Fruit fly (Drosophila melanogaster) whole organism, embryonic: ENCODE results near the gene dsf.

Source experiments
- Antp ChIP-seq: fragments of 200-800 bp; sonication (Bioruptor generic); optimal IDR thresholded peaks from 3 replicates; lab custom pipeline; 2016; ENCODE audit warnings: missing biosample characterization, missing genetic modification characterization
- BEAF-32 ChIP-seq: fragments of 200-800 bp; sonication (Bioruptor generic); optimal IDR thresholded peaks from 3 replicates; lab custom pipeline; 2017; ENCODE audit warnings: missing biosample characterization, missing genetic modification characterization, mild to moderate bottlenecking, moderate library complexity, missing genetic modification reagents
- CG16813 ChIP-seq: fragments of 200-800 bp; sonication (Bioruptor generic); IDR thresholded peaks from 3 replicates; pipeline ENCODE4 v1.3.6; 2022; ENCODE audit warnings: missing biosample characterization, missing genetic modification characterization; ENCODE audit not compliant: partially characterized antibody
- CG17385 ChIP-seq: fragments of 200-800 bp; sonication (Bioruptor generic); optimal IDR thresholded peaks from 3 replicates; lab custom pipeline; 2018; ENCODE audit warnings: missing biosample characterization, mild to moderate bottlenecking, missing genetic modification characterization
- CG17802 ChIP-seq: fragments of 200-800 bp; sonication (Bioruptor generic); optimal IDR thresholded peaks from 2 replicates; lab custom pipeline; 2018; ENCODE audit warnings: missing biosample characterization, mild to moderate bottlenecking, missing genetic modification characterization, moderate library complexity
- CG2129 ChIP-seq: fragments of 200-800 bp; sonication (Bioruptor generic); IDR thresholded peaks from 2 replicates; pipeline ENCODE4 v1.3.6; 2022; ENCODE audit warnings: missing biosample characterization, missing genetic modification characterization; ENCODE audit not compliant: partially characterized antibody
- CG42726 ChIP-seq: fragments of 200-800 bp; sonication (Bioruptor generic); IDR thresholded peaks from 2 replicates; pipeline ENCODE4 v1.3.6; 2022; ENCODE audit warnings: missing biosample characterization, missing genetic modification characterization; ENCODE audit not compliant: partially characterized antibody
- CG4424 ChIP-seq: fragments of 200-800 bp; sonication (Bioruptor generic); optimal IDR thresholded peaks from 3 replicates; lab custom pipeline; 2016; ENCODE audit warnings: missing biosample characterization, missing genetic modification characterization
- CG4707 ChIP-seq: fragments of 200-800 bp; sonication (Bioruptor generic); optimal IDR thresholded peaks from 2 replicates; lab custom pipeline; 2018; ENCODE audit warnings: missing biosample characterization, mild to moderate bottlenecking, missing genetic modification characterization, moderate library complexity
- CG7372 ChIP-seq: fragments of 200-800 bp; sonication (Bioruptor generic); IDR thresholded peaks from 2 replicates; pipeline ENCODE4 v1.3.6; 2022; ENCODE audit warnings: missing biosample characterization, missing genetic modification characterization
- CG9609 ChIP-seq: fragments of 200-800 bp; sonication (Bioruptor generic); optimal IDR thresholded peaks from 3 replicates; lab custom pipeline; 2016; ENCODE audit warnings: missing biosample characterization, missing genetic modification characterization
- Chrac-16 ChIP-seq: fragments of 200-800 bp; sonication (Bioruptor generic); optimal IDR thresholded peaks from 3 replicates; lab custom pipeline; 2016; ENCODE audit warnings: missing biosample characterization, missing genetic modification characterization
- D ChIP-seq, 2 experiments: fragments of 200-800 bp in 1 of 2; fragments of >200 bp in 1 of 2; sonication (Bioruptor generic) in 1 of 2; optimal IDR thresholded peaks; 2 replicates in 1 of 2; 3 replicates in 1 of 2; lab custom pipeline; 2017; ENCODE audit warnings: mild to moderate bottlenecking in 1 of 2, missing biosample characterization in 1 of 2, missing genetic modification characterization in 1 of 2, missing genetic modification reagents in 1 of 2
- Dip3 ChIP-seq: fragments of 200-800 bp; sonication (Bioruptor generic); optimal IDR thresholded peaks from 3 replicates; lab custom pipeline; 2016; ENCODE audit warnings: missing biosample characterization, missing genetic modification characterization
- Drgx ChIP-seq: fragments of 200-800 bp; sonication (Bioruptor generic); IDR thresholded peaks from 2 replicates; pipeline ENCODE4 v1.3.6; 2022; ENCODE audit warnings: missing biosample characterization, missing genetic modification characterization
- Hmx ChIP-seq: fragments of 200-800 bp; sonication (Bioruptor generic); optimal IDR thresholded peaks from 2 replicates; lab custom pipeline; 2016; ENCODE audit warnings: missing biosample characterization, missing genetic modification characterization
- Hr78 ChIP-seq, 2 experiments: fragments of 200-800 bp in 1 of 2; fragments of >200 bp in 1 of 2; sonication (Bioruptor generic) in 1 of 2; optimal IDR thresholded peaks; 2 replicates each; lab custom pipeline; 2017 to 2019; ENCODE audit warnings: missing biosample characterization in 2 of 2, missing genetic modification characterization in 2 of 2, mild to moderate bottlenecking in 1 of 2, moderate library complexity in 1 of 2
- Lim3 ChIP-seq: fragments of 200-800 bp; sonication (Bioruptor generic); IDR thresholded peaks from 2 replicates; pipeline ENCODE4 v1.3.6; 2022; ENCODE audit warnings: missing biosample characterization, missing genetic modification characterization
- MBD-R2 ChIP-seq: fragments of 200-800 bp; sonication (Bioruptor generic); IDR thresholded peaks from 2 replicates; pipeline ENCODE4 v1.3.6; 2022; ENCODE audit warnings: missing biosample characterization, missing genetic modification characterization
- Max ChIP-seq: fragments of 200-800 bp; sonication (Bioruptor generic); optimal IDR thresholded peaks from 2 replicates; lab custom pipeline; 2016; ENCODE audit warnings: missing biosample characterization, mild to moderate bottlenecking, missing genetic modification characterization
- Neu2 ChIP-seq: fragments of 200-800 bp; sonication (Bioruptor generic); optimal IDR thresholded peaks from 3 replicates; lab custom pipeline; 2016; ENCODE audit warnings: missing biosample characterization, missing genetic modification characterization, borderline replicate concordance
- Sox102F ChIP-seq: fragments of 200-800 bp; sonication (Bioruptor generic); optimal IDR thresholded peaks from 2 replicates; lab custom pipeline; 2018; ENCODE audit warnings: missing biosample characterization, mild to moderate bottlenecking, missing genetic modification characterization, moderate library complexity
- Stat92E ChIP-seq, 3 experiments: fragments of >200 bp in 2 of 3; fragments of 200-800 bp in 1 of 3; sonication (Bioruptor generic) in 1 of 3; optimal IDR thresholded peaks; 2 replicates each; lab custom pipeline; 2017 to 2019; ENCODE audit warnings: missing biosample characterization in 3 of 3, missing genetic modification characterization in 3 of 3, mild to moderate bottlenecking in 1 of 3, moderate library complexity in 1 of 3
- Tbp ChIP-seq: fragments of >200 bp; optimal IDR thresholded peaks from 2 replicates; lab custom pipeline; 2018; ENCODE audit warnings: missing biosample characterization, missing genetic modification characterization
- Xbp1 ChIP-seq: fragments of 200-800 bp; sonication (Bioruptor generic); optimal IDR thresholded peaks from 3 replicates; lab custom pipeline; 2016; ENCODE audit warnings: missing biosample characterization, mild to moderate bottlenecking, missing genetic modification characterization
- Xrp1 ChIP-seq: fragments of 200-800 bp; sonication (Bioruptor generic); IDR thresholded peaks from 2 replicates; pipeline ENCODE4 v1.3.6; 2022; ENCODE audit warnings: missing biosample characterization, missing genetic modification characterization
- dysf ChIP-seq: fragments of 200-800 bp; sonication (Bioruptor generic); IDR thresholded peaks from 3 replicates; pipeline ENCODE4 v1.3.6; 2022; ENCODE audit warnings: missing biosample characterization, missing genetic modification characterization
- gsb-n ChIP-seq: fragments of 200-800 bp; sonication (Bioruptor generic); optimal IDR thresholded peaks from 3 replicates; lab custom pipeline; 2018; ENCODE audit warnings: missing biosample characterization, mild to moderate bottlenecking, missing genetic modification characterization
- lola ChIP-seq, 3 experiments: fragments of >200 bp in 2 of 3; fragments of 200-800 bp in 1 of 3; sonication (Bioruptor generic) in 1 of 3; optimal IDR thresholded peaks; 2 replicates each; lab custom pipeline; 2017 to 2019; ENCODE audit warnings: missing biosample characterization in 3 of 3, missing genetic modification characterization in 3 of 3, mild to moderate bottlenecking in 1 of 3, moderate library complexity in 1 of 3
- mirr ChIP-seq: fragments of 200-800 bp; sonication (Bioruptor generic); optimal IDR thresholded peaks from 3 replicates; lab custom pipeline; 2018; ENCODE audit warnings: missing biosample characterization, mild to moderate bottlenecking, missing genetic modification characterization
- nom ChIP-seq: fragments of 200-800 bp; sonication (Bioruptor generic); optimal IDR thresholded peaks from 2 replicates; lab custom pipeline; 2017; ENCODE audit warnings: missing biosample characterization, missing genetic modification characterization, mild to moderate bottlenecking, moderate library complexity, missing genetic modification reagents
- org-1 ChIP-seq: fragments of 200-800 bp; sonication (Bioruptor generic); optimal IDR thresholded peaks from 2 replicates; lab custom pipeline; 2017; ENCODE audit warnings: missing biosample characterization, missing genetic modification characterization
- pnt ChIP-seq: fragments of 200-800 bp; sonication (Bioruptor generic); optimal IDR thresholded peaks from 3 replicates; lab custom pipeline; 2016; ENCODE audit warnings: missing biosample characterization, missing genetic modification characterization
- pzg ChIP-seq: fragments of 200-800 bp; sonication (Bioruptor generic); optimal IDR thresholded peaks from 3 replicates; lab custom pipeline; 2018; ENCODE audit warnings: missing biosample characterization, mild to moderate bottlenecking, missing genetic modification characterization, moderate library complexity
- row ChIP-seq: fragments of 200-800 bp; sonication (Bioruptor generic); IDR thresholded peaks from 3 replicates; pipeline ENCODE4 v1.3.6; 2022; ENCODE audit warnings: missing biosample characterization, missing genetic modification characterization
- salm ChIP-seq: fragments of 200-800 bp; sonication (Bioruptor generic); optimal IDR thresholded peaks from 2 replicates; lab custom pipeline; 2018; ENCODE audit warnings: missing biosample characterization, mild to moderate bottlenecking, missing genetic modification characterization
- scrt ChIP-seq: fragments of 200-800 bp; sonication (Bioruptor generic); optimal IDR thresholded peaks from 2 replicates; lab custom pipeline; 2018; ENCODE audit warnings: missing biosample characterization, mild to moderate bottlenecking, missing genetic modification characterization, moderate library complexity
- sens ChIP-seq: fragments of 200-800 bp; sonication (Bioruptor generic); peaks from one replicate; lab custom pipeline; 2016; ENCODE audit warnings: missing biosample characterization, missing genetic modification characterization
- sisA ChIP-seq: fragments of 200-800 bp; sonication (Bioruptor generic); IDR thresholded peaks from 2 replicates; pipeline ENCODE4 v1.3.6; 2022; ENCODE audit warnings: missing biosample characterization, missing genetic modification characterization
- slbo ChIP-seq: fragments of 200-800 bp; sonication (Bioruptor generic); IDR thresholded peaks from 2 replicates; pipeline ENCODE4 v1.3.6; 2022; ENCODE audit warnings: missing biosample characterization, missing genetic modification characterization
- sna ChIP-seq: fragments of 200-800 bp; sonication (Bioruptor generic); IDR thresholded peaks from 2 replicates; pipeline ENCODE4 v1.3.6; 2022; ENCODE audit warnings: missing biosample characterization, missing genetic modification characterization; ENCODE audit not compliant: partially characterized antibody
- sqz ChIP-seq: fragments of 200-800 bp; sonication (Bioruptor generic); optimal IDR thresholded peaks from 3 replicates; lab custom pipeline; 2018; ENCODE audit warnings: missing biosample characterization, mild to moderate bottlenecking, missing genetic modification characterization
- tap ChIP-seq: fragments of 200-800 bp; optimal IDR thresholded peaks from 3 replicates; lab custom pipeline; 2019; ENCODE audit warnings: missing biosample characterization, mild to moderate bottlenecking, missing genetic modification characterization, moderate library complexity
- trem ChIP-seq: fragments of 200-800 bp; optimal IDR thresholded peaks from 3 replicates; lab custom pipeline; 2019; ENCODE audit warnings: missing biosample characterization, mild to moderate bottlenecking, missing genetic modification characterization, moderate library complexity
- twi ChIP-seq: fragments of 200-800 bp; optimal IDR thresholded peaks from 2 replicates; lab custom pipeline; 2019; ENCODE audit warnings: missing biosample characterization, mild to moderate bottlenecking, missing genetic modification characterization, moderate library complexity
- yki ChIP-seq: fragments of >200 bp; optimal IDR thresholded peaks from 3 replicates; lab custom pipeline; 2018
- zf30C ChIP-seq: fragments of 200-800 bp; sonication (Bioruptor generic); optimal IDR thresholded peaks from 3 replicates; lab custom pipeline; 2018; ENCODE audit warnings: missing biosample characterization, mild to moderate bottlenecking, missing genetic modification characterization
- zfh1 ChIP-seq: fragments of 200-800 bp; sonication (Bioruptor generic); IDR thresholded peaks from 3 replicates; pipeline ENCODE4 v1.3.6; 2022; ENCODE audit warnings: missing biosample characterization, missing genetic modification characterization

Gene dsf

DNA sequence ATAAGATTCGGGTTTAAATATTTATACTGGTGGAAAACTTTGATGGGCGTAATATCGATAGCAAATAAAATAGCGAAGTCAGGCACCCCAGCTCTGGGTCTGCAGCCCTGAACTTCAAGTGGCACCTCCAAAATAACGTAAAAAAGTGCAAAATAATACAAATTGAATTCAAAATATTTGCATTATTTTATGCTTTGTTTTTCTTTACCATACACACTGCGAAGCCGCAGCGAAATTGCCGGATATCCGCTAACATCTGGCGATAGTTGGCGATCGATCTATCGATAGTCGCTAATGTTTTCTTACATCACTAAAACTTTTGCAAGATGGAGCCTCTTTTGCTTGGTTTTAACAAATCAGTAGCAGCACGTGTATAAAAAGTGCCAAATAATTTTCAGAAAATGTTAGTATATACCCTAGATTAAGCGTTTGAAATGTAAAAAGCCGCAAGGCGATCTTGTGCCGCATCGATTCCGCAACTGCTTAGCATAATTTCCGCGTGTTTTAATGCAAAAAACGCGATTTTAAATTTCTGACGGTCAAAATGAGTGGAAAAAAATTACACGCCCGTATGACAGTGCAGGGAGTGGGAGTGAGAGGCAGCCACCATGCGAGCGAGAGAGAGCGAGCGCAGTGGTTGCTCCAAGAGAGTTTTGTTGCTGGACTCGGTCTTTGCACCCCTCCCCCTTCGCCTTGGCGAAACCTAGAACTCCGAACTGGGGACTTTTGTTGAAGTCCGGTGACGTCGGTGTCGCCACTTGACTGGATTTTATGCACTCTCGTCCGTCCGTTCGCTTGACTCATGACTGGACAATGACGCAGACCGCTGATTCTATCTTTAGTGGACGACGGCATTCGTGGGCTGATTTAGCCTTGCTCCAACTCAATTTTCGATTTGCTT lies 55.9 kb downstream of the dsf start, which contains the start of gene eIF4A (continued):
- no peak for TF ChIP-seq Drgx (GFP tag; lab: Robert Waterston, UW)
- no peak for TF ChIP-seq sna
- TF ChIP-seq CG16813 (GFP tag; lab: Robert Waterston, UW) = no peak
- no peak for TF ChIP-seq CG7372 (GFP tag; lab: Robert Waterston, UW)
- TF ChIP-seq Dip3 (GFP tag; lab: Kevin White, UChicago) = no peak
- no peak for TF ChIP-seq slbo (GFP tag; lab: Robert Waterston, UW)
- no peak for TF ChIP-seq D (optimal IDR thresholded peaks at IDR 0.05; lab: Kevin White, UChicago)
- TF ChIP-seq D (GFP tag; optimal IDR thresholded peaks at IDR 0.05; lab: Kevin White, UChicago) = no peak
- TF ChIP-seq Stat92E (GFP tag; optimal IDR thresholded peaks at IDR 0.05; lab: Kevin White, UChicago) = peak in 1 of 3 experiments; percentile 2
- no peak for TF ChIP-seq zf30C (GFP tag; lab: Kevin White, UChicago)
- no peak for TF ChIP-seq CG2129 (GFP tag; lab: Robert Waterston, UW)
- no peak for TF ChIP-seq CG17802 (tag; lab: Kevin White, UChicago)
- TF ChIP-seq row (GFP tag; lab: Robert Waterston, UW) = no peak
- TF ChIP-seq CG9609 = peak; percentile 18
- peak; percentile 57 for TF ChIP-seq trem (tag; lab: Kevin White, UChicago)
- TF ChIP-seq yki (lab: Kevin White, UChicago) = peak; percentile 61
- no peak for TF ChIP-seq Neu2 (GFP tag; lab: Kevin White, UChicago)
- no peak for TF ChIP-seq dysf
- no peak for TF ChIP-seq MBD-R2 (GFP tag; lab: Robert Waterston, UW)
- TF ChIP-seq Max (GFP tag; lab: Kevin White, UChicago) = peak; percentile 50
- no peak for TF ChIP-seq Xbp1
- peak; percentile 67 for TF ChIP-seq nom (GFP tag; lab: Kevin White, UChicago)
- peak; percentile 16 for TF ChIP-seq CG17385 (GFP tag; lab: Kevin White, UChicago)
- TF ChIP-seq mirr (GFP tag; lab: Kevin White, UChicago) = peak; percentile 40
- no peak for TF ChIP-seq pnt (GFP tag; lab: Kevin White, UChicago)
- peak; percentile 52 for TF ChIP-seq salm (tag; lab: Kevin White, UChicago)
- peak; percentile 19 for TF ChIP-seq tap (tag; lab: Kevin White, UChicago)
- TF ChIP-seq zfh1 (GFP tag; lab: Robert Waterston, UW) = no peak
- TF ChIP-seq BEAF-32 = peak; percentile 96
- peak; percentile 75 for TF ChIP-seq sqz
- no peak for TF ChIP-seq Hr78 (GFP tag; optimal IDR thresholded peaks at IDR 0.05; lab: Kevin White, UChicago)
- TF ChIP-seq Chrac-16 (GFP tag; lab: Kevin White, UChicago) = no peak
- peak; percentile 71 for TF ChIP-seq pzg
- TF ChIP-seq Antp = no peak
- no peak for TF ChIP-seq Lim3 (GFP tag; lab: Robert Waterston, UW)
- peak; percentile 84 for TF ChIP-seq sens (GFP tag; lab: Kevin White, UChicago)
- no peak for TF ChIP-seq Sox102F
- TF ChIP-seq CG42726 (GFP tag; lab: Robert Waterston, UW) = no peak
- peak in 1 of 3 experiments; percentile 29 for TF ChIP-seq lola (GFP tag; optimal IDR thresholded peaks at IDR 0.05; lab: Kevin White, UChicago)
- TF ChIP-seq scrt (GFP tag; lab: Kevin White, UChicago) = no peak
- no peak for TF ChIP-seq CG4424 (GFP tag; lab: Kevin White, UChicago)
- TF ChIP-seq Xrp1 = no peak
- TF ChIP-seq org-1 = peak; percentile 16
- TF ChIP-seq gsb-n (tag; lab: Kevin White, UChicago) = no peak
- TF ChIP-seq Hmx (GFP tag; lab: Kevin White, UChicago) = no peak
- TF ChIP-seq twi (tag; lab: Kevin White, UChicago) = peak; percentile 45
- no peak for TF ChIP-seq sisA (GFP tag; lab: Robert Waterston, UW)
- TF ChIP-seq Tbp = no peak
- TF ChIP-seq CG4707 = no peak
